Fruit fly (Drosophila melanogaster): ENCODE measurements around the gene CG33346.

DNA sequence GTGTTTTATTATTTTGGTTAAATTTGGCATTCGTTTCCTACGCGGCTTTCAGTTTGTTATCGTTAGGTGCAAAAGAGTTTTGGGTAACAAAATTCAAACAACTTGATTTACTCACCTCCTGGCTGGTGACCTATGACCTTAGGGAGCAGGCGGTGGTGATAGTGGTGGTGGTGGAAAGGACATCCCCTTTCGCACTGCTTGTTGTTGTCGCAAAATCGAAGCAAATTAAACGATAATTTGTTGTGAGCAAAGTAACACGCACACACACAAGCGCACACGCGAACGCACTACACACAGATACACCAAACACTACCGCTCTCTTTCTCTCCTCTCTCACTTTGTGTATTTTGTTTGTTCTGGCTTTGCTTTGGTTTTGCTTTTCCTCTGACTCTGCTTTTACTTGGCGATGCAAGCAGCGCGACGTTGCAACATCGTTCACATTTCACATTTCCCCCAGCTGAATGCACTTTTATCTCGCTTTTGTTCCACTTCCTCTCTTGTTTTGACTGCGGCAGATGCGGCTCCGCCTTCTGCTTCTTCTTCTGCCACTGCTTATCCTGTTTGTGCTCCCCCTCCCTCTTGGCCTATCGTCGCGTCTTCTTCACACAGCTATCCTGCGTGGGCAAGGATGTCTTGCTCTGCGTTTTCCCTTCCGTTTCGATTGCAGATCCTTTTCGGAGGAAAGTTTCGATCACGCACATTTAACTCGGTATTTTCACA lies 34.6 kb upstream of the CG33346 start:
- TF ChIP-seq CG8478 (optimal IDR thresholded peaks at IDR 0.05) (no peak), CTCF (optimal IDR thresholded peaks at IDR 0.05) (no peak)
